Worm (Caenorhabditis elegans) whole organism, L2 larva: ENCODE data around the gene cpr-9.

Experiments used
- C34F6.9 ChIP-seq: fragments of 150-350 bp; optimal IDR thresholded peaks from 2 replicates; lab custom pipeline; 2014; ENCODE audit warnings: missing biosample characterization, missing genetic modification characterization
- R02D3.7 ChIP-seq: fragments of 150-350 bp; optimal IDR thresholded peaks from 2 replicates; lab custom pipeline; 2014; ENCODE audit warnings: missing biosample characterization, missing genetic modification characterization
- Y55F3AM.14 ChIP-seq: fragments of 200-800 bp; sonication (Bioruptor generic); optimal IDR thresholded peaks from 2 replicates; lab custom pipeline; 2018; ENCODE audit warnings: mild to moderate bottlenecking, missing genetic modification characterization, missing compliant biosample characterization
- ZK546.5 ChIP-seq: sonication (generic microtip); optimal IDR thresholded peaks from 2 replicates; lab custom pipeline; 2017; ENCODE audit warnings: missing biosample characterization, missing genetic modification characterization
- alr-1 ChIP-seq: fragments of 150-350 bp; optimal IDR thresholded peaks from 2 replicates; lab custom pipeline; 2014; ENCODE audit warnings: missing biosample characterization, missing genetic modification characterization
- aly-2 ChIP-seq: fragments of 150-350 bp; optimal IDR thresholded peaks from 2 replicates; lab custom pipeline; 2014; ENCODE audit warnings: missing biosample characterization, missing genetic modification characterization
- blmp-1 ChIP-seq: sonication (generic microtip); optimal IDR thresholded peaks from 2 replicates; lab custom pipeline; 2017; ENCODE audit warnings: missing genetic modification characterization, mild to moderate bottlenecking, missing compliant biosample characterization, antibody characterized with exemption, moderate library complexity; ENCODE audit not compliant: insufficient read depth
- ceh-16 ChIP-seq: fragments of 150-350 bp; optimal IDR thresholded peaks from 2 replicates; lab custom pipeline; 2014; ENCODE audit warnings: missing biosample characterization, missing genetic modification characterization
- ceh-82 ChIP-seq: fragments of 150-350 bp; optimal IDR thresholded peaks from 2 replicates; lab custom pipeline; 2014; ENCODE audit warnings: missing biosample characterization, missing genetic modification characterization
- crh-2 ChIP-seq: sonication (generic microtip); optimal IDR thresholded peaks from 2 replicates; lab custom pipeline; 2017; ENCODE audit warnings: missing biosample characterization, missing genetic modification characterization
- dmd-4 ChIP-seq: sonication (generic microtip); optimal IDR thresholded peaks from 2 replicates; lab custom pipeline; 2017; ENCODE audit warnings: missing biosample characterization, missing genetic modification characterization
- egl-27 ChIP-seq: sonication (generic microtip); optimal IDR thresholded peaks from 3 replicates; lab custom pipeline; 2017; ENCODE audit warnings: missing biosample characterization, missing genetic modification reagents, missing genetic modification characterization
- elt-1 ChIP-seq: fragments of 150-350 bp; optimal IDR thresholded peaks from 2 replicates; lab custom pipeline; 2014; ENCODE audit warnings: missing biosample characterization, missing genetic modification characterization
- elt-3 ChIP-seq: sonication (generic microtip); optimal IDR thresholded peaks from 2 replicates; lab custom pipeline; 2017; ENCODE audit warnings: missing biosample characterization, missing genetic modification characterization
- fos-1 ChIP-seq: fragments of 150-350 bp; optimal IDR thresholded peaks from 2 replicates; lab custom pipeline; 2014; ENCODE audit warnings: missing biosample characterization, missing genetic modification characterization
- lin-11 ChIP-seq: fragments of 150-350 bp; sonication (generic microtip); optimal IDR thresholded peaks from 2 replicates; lab custom pipeline; 2014; ENCODE audit warnings: missing biosample characterization, missing genetic modification characterization, inconsistent platforms, mixed read lengths
- lin-39 ChIP-seq: fragments of 150-350 bp; optimal IDR thresholded peaks from 2 replicates; lab custom pipeline; 2014; ENCODE audit warnings: missing biosample characterization, missing genetic modification reagents, missing genetic modification characterization
- lsy-2 ChIP-seq, 2 experiments: fragments of 150-350 bp in 1 of 2; sonication (generic microtip) in 1 of 2; optimal IDR thresholded peaks; 2 replicates each; lab custom pipeline; 2014 to 2017; ENCODE audit warnings: missing biosample characterization in 2 of 2, missing genetic modification characterization in 2 of 2
- mab-5 ChIP-seq: fragments of 150-350 bp; optimal IDR thresholded peaks from 2 replicates; lab custom pipeline; 2014; ENCODE audit warnings: missing biosample characterization, missing genetic modification characterization
- mbf-1 ChIP-seq: sonication (generic microtip); optimal IDR thresholded peaks from 2 replicates; lab custom pipeline; 2017; ENCODE audit warnings: missing biosample characterization, missing genetic modification characterization
- mdl-1 ChIP-seq, 2 experiments: fragments of 150-350 bp in 1 of 2; sonication (generic microtip) in 1 of 2; optimal IDR thresholded peaks; 2 replicates each; lab custom pipeline; 2017; ENCODE audit warnings: missing biosample characterization in 2 of 2, missing genetic modification characterization in 2 of 2
- nhr-10 ChIP-seq: sonication (generic microtip); optimal IDR thresholded peaks from 2 replicates; lab custom pipeline; 2017; ENCODE audit warnings: missing biosample characterization, missing genetic modification characterization
- nhr-12 ChIP-seq: fragments of 150-350 bp; optimal IDR thresholded peaks from 2 replicates; lab custom pipeline; 2014; ENCODE audit warnings: missing biosample characterization, missing genetic modification characterization
- nhr-21 ChIP-seq: fragments of 150-350 bp; optimal IDR thresholded peaks from 2 replicates; lab custom pipeline; 2014; ENCODE audit warnings: missing biosample characterization, missing genetic modification characterization
- nhr-23 ChIP-seq: fragments of 150-350 bp; optimal IDR thresholded peaks from 2 replicates; lab custom pipeline; 2014; ENCODE audit warnings: missing biosample characterization, missing genetic modification reagents, missing genetic modification characterization
- nhr-237 ChIP-seq: fragments of 150-350 bp; optimal IDR thresholded peaks from 2 replicates; lab custom pipeline; 2014; ENCODE audit warnings: missing biosample characterization, missing genetic modification characterization
- nhr-25 ChIP-seq: fragments of 150-350 bp; sonication (generic microtip); optimal IDR thresholded peaks from 3 replicates; lab custom pipeline; 2014; ENCODE audit warnings: missing biosample characterization, missing genetic modification characterization
- nhr-6 ChIP-seq: fragments of 150-350 bp; optimal IDR thresholded peaks from 2 replicates; lab custom pipeline; 2014; ENCODE audit warnings: missing biosample characterization, missing genetic modification characterization
- nhr-77 ChIP-seq: fragments of 150-350 bp; optimal IDR thresholded peaks from 2 replicates; lab custom pipeline; 2014; ENCODE audit warnings: missing biosample characterization, missing genetic modification characterization
- sem-4 ChIP-seq: fragments of 150-350 bp; optimal IDR thresholded peaks from 2 replicates; lab custom pipeline; 2014; ENCODE audit warnings: missing biosample characterization, missing genetic modification reagents, missing genetic modification characterization
- skn-1 ChIP-seq: sonication (generic microtip); optimal IDR thresholded peaks from 2 replicates; lab custom pipeline; 2017; ENCODE audit warnings: missing biosample characterization, missing genetic modification characterization
- sma-3 ChIP-seq: sonication (generic microtip); optimal IDR thresholded peaks from 2 replicates; lab custom pipeline; 2016; ENCODE audit warnings: missing genetic modification reagents, missing genetic modification characterization, missing compliant biosample characterization
- sma-9 ChIP-seq, 2 experiments: fragments of 150-350 bp in 1 of 2; sonication (generic microtip) in 1 of 2; optimal IDR thresholded peaks; 2 replicates each; lab custom pipeline; 2014 to 2016; ENCODE audit warnings: missing genetic modification characterization in 2 of 2, mild to moderate bottlenecking in 1 of 2, missing biosample characterization in 1 of 2, missing compliant biosample characterization in 1 of 2, missing genetic modification reagents in 1 of 2, moderate library complexity in 1 of 2
- unc-39 ChIP-seq: fragments of 150-350 bp; optimal IDR thresholded peaks from 2 replicates; lab custom pipeline; 2014; ENCODE audit warnings: missing biosample characterization, missing genetic modification characterization
- unc-55 ChIP-seq: fragments of 150-350 bp; sonication (generic microtip); optimal IDR thresholded peaks from 3 replicates; lab custom pipeline; 2014; ENCODE audit warnings: missing biosample characterization, missing genetic modification reagents, missing genetic modification characterization
- unc-62 ChIP-seq: fragments of 150-350 bp; optimal IDR thresholded peaks from 2 replicates; lab custom pipeline; 2014; ENCODE audit warnings: missing biosample characterization, missing genetic modification reagents, missing genetic modification characterization
- zag-1 ChIP-seq: fragments of 150-350 bp; optimal IDR thresholded peaks from 2 replicates; lab custom pipeline; 2014; ENCODE audit warnings: missing biosample characterization, missing genetic modification characterization
- ztf-11 ChIP-seq: sonication (generic microtip); optimal IDR thresholded peaks from 2 replicates; lab custom pipeline; 2017; ENCODE audit warnings: missing biosample characterization, missing genetic modification characterization
- ztf-4 ChIP-seq: fragments of 150-350 bp; optimal IDR thresholded peaks from 2 replicates; lab custom pipeline; 2014; ENCODE audit warnings: missing biosample characterization, missing genetic modification characterization

Gene cpr-9

ce11 chrV:11985384-11985783 lies 17.5 kb upstream of the cpr-9 start, which contains the start of gene mans-2:
Gene mans-2 (minus strand): TSS chrV:11985484.
- no peak for TF ChIP-seq nhr-25 (tag; lab: Kevin White, UChicago)
- no peak for TF ChIP-seq nhr-12
- TF ChIP-seq lin-11 (tag; lab: Kevin White, UChicago): no peak
- TF ChIP-seq nhr-23 (tag; lab: Kevin White, UChicago): no peak
- TF ChIP-seq, all 48 proteins: peak for 0

ce11 chrV:11986078-11986869 lies 16.6 kb upstream of the cpr-9 start:
- TF ChIP-seq ztf-11: no peak
- no peak for TF ChIP-seq ceh-82
- TF ChIP-seq nhr-6 (tag; lab: Kevin White, UChicago): no peak
- no peak for TF ChIP-seq lin-11 (tag; lab: Kevin White, UChicago)
- TF ChIP-seq unc-39 (tag; lab: Kevin White, UChicago): no peak
- TF ChIP-seq crh-2 (tag; lab: Kevin White, UChicago): peak; percentile 12
- no peak for TF ChIP-seq ZK546.5 (tag; lab: Kevin White, UChicago)
- no peak for TF ChIP-seq egl-27 (tag; lab: Kevin White, UChicago)
- TF ChIP-seq mab-5: no peak
- TF ChIP-seq dmd-4: no peak
- TF ChIP-seq zag-1 (tag; lab: Kevin White, UChicago): peak; percentile 30
- TF ChIP-seq R02D3.7 (tag; lab: Kevin White, UChicago): no peak
- TF ChIP-seq Y55F3AM.14 (GFP tag; lab: Kevin White, UChicago): no peak
- TF ChIP-seq nhr-12: no peak
- no peak for TF ChIP-seq nhr-77 (tag; lab: Kevin White, UChicago)
- no peak for TF ChIP-seq nhr-21 (tag; lab: Kevin White, UChicago)
- no peak for TF ChIP-seq nhr-237
- TF ChIP-seq sma-3 (GFP tag; lab: Kevin White, UChicago): no peak
- TF ChIP-seq unc-62 (GFP tag; lab: Kevin White, UChicago): no peak
- TF ChIP-seq elt-1: no peak
- TF ChIP-seq nhr-10 (tag; lab: Kevin White, UChicago): no peak
- no peak for TF ChIP-seq nhr-25 (tag; lab: Kevin White, UChicago)
- TF ChIP-seq unc-55: no peak
- TF ChIP-seq sma-9 (GFP tag; optimal IDR thresholded peaks at IDR 0.05; lab: Kevin White, UChicago): peak; percentile 25
- TF ChIP-seq sma-9 (tag; optimal IDR thresholded peaks at IDR 0.05; lab: Kevin White, UChicago): no peak
- no peak for TF ChIP-seq mbf-1 (tag; lab: Kevin White, UChicago)
- TF ChIP-seq alr-1 (tag; lab: Kevin White, UChicago): no peak
- TF ChIP-seq blmp-1 (tag; lab: Kevin White, UChicago): peak; percentile 78
- peak; percentile 27 for TF ChIP-seq C34F6.9 (tag; lab: Kevin White, UChicago)
- no peak for TF ChIP-seq lsy-2 (tag; optimal IDR thresholded peaks at IDR 0.05; lab: Kevin White, UChicago)
- TF ChIP-seq fos-1 (tag; lab: Kevin White, UChicago): peak; percentile 83
- TF ChIP-seq elt-3 (tag; lab: Kevin White, UChicago): no peak
- TF ChIP-seq lin-39: no peak
- TF ChIP-seq ztf-4 (tag; lab: Kevin White, UChicago): no peak
- no peak for TF ChIP-seq skn-1 (tag; lab: Kevin White, UChicago)
- no peak for TF ChIP-seq mdl-1 (tag; optimal IDR thresholded peaks at IDR 0.05; lab: Kevin White, UChicago)
- TF ChIP-seq aly-2: no peak
- peak; percentile 68 for TF ChIP-seq sem-4 (tag; lab: Kevin White, UChicago)

- TF ChIP-seq sma-3 (GFP tag; lab: Kevin White, UChicago) (no peak), fos-1 (tag; lab: Kevin White, UChicago) (peak; percentile 31), nhr-25 (tag; lab: Kevin White, UChicago) (no peak), mbf-1 (tag; lab: Kevin White, UChicago) (no peak), ceh-16 (tag; lab: Kevin White, UChicago) (no peak), blmp-1 (tag; lab: Kevin White, UChicago) (peak; percentile 34), mab-5 (no peak), crh-2 (tag; lab: Kevin White, UChicago) (peak; percentile 7), ceh-82 (no peak), mdl-1 (tag; optimal IDR thresholded peaks at IDR 0.05; lab: Kevin White, UChicago) (no peak)
Observed at ce11 chrV:11989861-11990260, 13.0 kb upstream of the cpr-9 start.
